Worm (Caenorhabditis elegans) whole organism, young adult: ENCODE data around the gene Y71H2B.8.
"Not testable (repeated sequence)": the region's sequence is repeated elsewhere in the genome, so short reads cannot be mapped to it uniquely, and the experiment has no call there.

ENCODE experiments used
- B0019.2 ChIP-seq: fragments of 200-800 bp; sonication (Bioruptor generic); conservative IDR thresholded peaks from 2 replicates; pipeline ENCODE4 v1.3.6; 2022; ENCODE audit warnings: missing genetic modification reagents, missing genetic modification characterization, missing compliant biosample characterization
- B0336.3 ChIP-seq: fragments of 200-800 bp; sonication (Bioruptor generic); IDR thresholded peaks from 2 replicates; pipeline ENCODE4 v1.3.6; 2022; ENCODE audit warnings: missing genetic modification characterization, missing compliant biosample characterization
- C06A6.2 ChIP-seq: fragments of 200-800 bp; sonication (Bioruptor generic); conservative IDR thresholded peaks from 2 replicates; pipeline ENCODE4 v1.3.6; 2022; ENCODE audit warnings: missing genetic modification characterization, missing compliant biosample characterization
- C17E4.6 ChIP-seq: fragments of 200-800 bp; sonication (Bioruptor generic); IDR thresholded peaks from 2 replicates; pipeline ENCODE4 v1.3.6; 2022; ENCODE audit warnings: missing genetic modification reagents, missing genetic modification characterization, missing compliant biosample characterization
- F37B4.10 ChIP-seq: fragments of 200-800 bp; sonication (Bioruptor generic); IDR thresholded peaks from 2 replicates; pipeline ENCODE4 v1.3.6; 2022; ENCODE audit warnings: missing genetic modification characterization, missing compliant biosample characterization
- F49E8.2 ChIP-seq: sonication (generic microtip); optimal IDR thresholded peaks from 3 replicates; lab custom pipeline; 2017; ENCODE audit warnings: missing genetic modification characterization, mild to moderate bottlenecking, missing compliant biosample characterization, antibody characterized with exemption, moderate library complexity; ENCODE audit not compliant: insufficient read depth
- F52B5.7 ChIP-seq: sonication (generic microtip); optimal IDR thresholded peaks from 2 replicates; lab custom pipeline; 2016; ENCODE audit warnings: mild to moderate bottlenecking, missing genetic modification characterization, missing compliant biosample characterization
- F57A8.1 ChIP-seq: fragments of 200-800 bp; sonication (Bioruptor generic); optimal IDR thresholded peaks from 2 replicates; lab custom pipeline; 2018; ENCODE audit warnings: mild to moderate bottlenecking, missing genetic modification characterization, moderate library complexity, missing compliant biosample characterization
- ama-1 ChIP-seq, 3 experiments: fragments of 150-350 bp in 1 of 3; sonication (generic microtip) in 2 of 3; optimal IDR thresholded peaks; 2 replicates each; lab custom pipeline; 2014 to 2018; ENCODE audit warnings: missing biosample characterization in 2 of 3, missing genetic modification characterization in 2 of 3, missing genetic modification reagents in 2 of 3
- atf-7 ChIP-seq: sonication (generic microtip); optimal IDR thresholded peaks from 2 replicates; lab custom pipeline; 2017; ENCODE audit warnings: mild to moderate bottlenecking, missing genetic modification characterization, missing compliant biosample characterization
- bed-1 ChIP-seq: fragments of 200-800 bp; sonication (Bioruptor generic); IDR thresholded peaks from 2 replicates; pipeline ENCODE4 v1.3.6; 2022; ENCODE audit warnings: missing genetic modification reagents, missing genetic modification characterization, missing compliant biosample characterization
- bed-2 ChIP-seq: fragments of 200-800 bp; sonication (Bioruptor generic); IDR thresholded peaks from 2 replicates; pipeline ENCODE4 v1.3.6; 2022; ENCODE audit warnings: missing genetic modification reagents, missing genetic modification characterization, missing compliant biosample characterization
- ceh-100 ChIP-seq: fragments of 200-800 bp; sonication (Bioruptor generic); IDR thresholded peaks from 2 replicates; pipeline ENCODE4 v1.3.6; 2022; ENCODE audit warnings: missing genetic modification reagents, missing genetic modification characterization, missing compliant biosample characterization
- ceh-27 ChIP-seq: fragments of 200-800 bp; sonication (Bioruptor generic); optimal IDR thresholded peaks from 2 replicates; lab custom pipeline; 2018; ENCODE audit warnings: mild to moderate bottlenecking, missing genetic modification characterization, moderate library complexity, missing compliant biosample characterization
- ceh-58 ChIP-seq: fragments of 200-800 bp; sonication (Bioruptor generic); IDR thresholded peaks from 2 replicates; pipeline ENCODE4 v1.3.6; 2022; ENCODE audit warnings: missing genetic modification characterization, missing compliant biosample characterization
- ceh-79 ChIP-seq: sonication (generic microtip); optimal IDR thresholded peaks from 2 replicates; lab custom pipeline; 2017; ENCODE audit warnings: mild to moderate bottlenecking, missing genetic modification characterization, missing compliant biosample characterization
- dox-1 ChIP-seq: fragments of 200-800 bp; sonication (Bioruptor generic); IDR thresholded peaks from 2 replicates; pipeline ENCODE4 v1.3.6; 2022; ENCODE audit warnings: missing genetic modification reagents, missing genetic modification characterization, missing compliant biosample characterization
- egl-18 ChIP-seq: fragments of 200-800 bp; sonication (Bioruptor generic); IDR thresholded peaks from 2 replicates; pipeline ENCODE4 v1.3.6; 2022; ENCODE audit warnings: missing genetic modification reagents, missing genetic modification characterization, missing compliant biosample characterization
- ets-4 ChIP-seq: fragments of 200-800 bp; sonication (Bioruptor generic); optimal IDR thresholded peaks from 2 replicates; lab custom pipeline; 2018; ENCODE audit warnings: mild to moderate bottlenecking, missing genetic modification characterization, missing compliant biosample characterization
- fkh-3 ChIP-seq: sonication (generic microtip); optimal IDR thresholded peaks from 2 replicates; lab custom pipeline; 2016; ENCODE audit warnings: mild to moderate bottlenecking, missing genetic modification characterization, missing compliant biosample characterization
- hrde-1 ChIP-seq: sonication (generic microtip); optimal IDR thresholded peaks from 2 replicates; lab custom pipeline; 2016; ENCODE audit warnings: missing genetic modification characterization, mild to moderate bottlenecking, missing compliant biosample characterization, moderate library complexity, missing genotype, missing genetic modification reagents, borderline replicate concordance
- let-526 ChIP-seq: fragments of 200-800 bp; sonication (Bioruptor generic); IDR thresholded peaks from 2 replicates; pipeline ENCODE4 v1.3.6; 2022; ENCODE audit warnings: missing genetic modification reagents, missing genetic modification characterization, missing compliant biosample characterization
- lin-26 ChIP-seq: fragments of 200-800 bp; sonication (Bioruptor generic); IDR thresholded peaks from 2 replicates; pipeline ENCODE4 v1.3.6; 2022; ENCODE audit warnings: missing genetic modification reagents, missing genetic modification characterization, missing compliant biosample characterization
- lir-1 ChIP-seq: fragments of 200-800 bp; sonication (Bioruptor generic); conservative IDR thresholded peaks from 2 replicates; pipeline ENCODE4 v1.3.6; 2022; ENCODE audit warnings: missing genetic modification reagents, missing genetic modification characterization, missing compliant biosample characterization
- madf-3 ChIP-seq: fragments of 200-800 bp; sonication (Bioruptor generic); IDR thresholded peaks from 2 replicates; pipeline ENCODE4 v1.3.6; 2022; ENCODE audit warnings: missing genetic modification reagents, missing genetic modification characterization, missing compliant biosample characterization
- nfya-2 ChIP-seq: fragments of 200-800 bp; sonication (Bioruptor generic); IDR thresholded peaks from 2 replicates; pipeline ENCODE4 v1.3.6; 2022; ENCODE audit warnings: missing genetic modification reagents, missing genetic modification characterization, missing compliant biosample characterization
- nfyb-1 ChIP-seq: fragments of 200-800 bp; sonication (Bioruptor generic); IDR thresholded peaks from 2 replicates; pipeline ENCODE4 v1.3.6; 2022; ENCODE audit warnings: missing genetic modification reagents, missing genetic modification characterization, missing compliant biosample characterization
- nhr-27 ChIP-seq: fragments of 200-800 bp; sonication (Bioruptor generic); optimal IDR thresholded peaks from 2 replicates; lab custom pipeline; 2018; ENCODE audit warnings: mild to moderate bottlenecking, missing genetic modification characterization, moderate library complexity, missing compliant biosample characterization
- snpc-1.3 ChIP-seq: sonication (generic microtip); optimal IDR thresholded peaks from 2 replicates; lab custom pipeline; 2017; ENCODE audit warnings: missing genetic modification characterization, mild to moderate bottlenecking, missing compliant biosample characterization, antibody characterized with exemption, moderate library complexity, missing genotype, missing genetic modification reagents; ENCODE audit not compliant: insufficient read depth
- unc-130 ChIP-seq: sonication (generic microtip); optimal IDR thresholded peaks from 2 replicates; lab custom pipeline; 2016; ENCODE audit warnings: missing genetic modification reagents, missing genetic modification characterization, missing compliant biosample characterization
- zfh-2 ChIP-seq: fragments of 200-800 bp; sonication (Bioruptor generic); conservative IDR thresholded peaks from 2 replicates; pipeline ENCODE4 v1.3.6; 2022; ENCODE audit warnings: missing genetic modification reagents, missing genetic modification characterization, missing compliant biosample characterization
- ztf-28 ChIP-seq: fragments of 200-800 bp; sonication (Bioruptor generic); IDR thresholded peaks from 2 replicates; pipeline ENCODE4 v1.3.6; 2022; ENCODE audit warnings: missing genetic modification reagents, missing genetic modification characterization, missing compliant biosample characterization
- ztf-3 ChIP-seq: fragments of 200-800 bp; sonication (Bioruptor generic); optimal IDR thresholded peaks from 2 replicates; lab custom pipeline; 2018; ENCODE audit warnings: mild to moderate bottlenecking, missing genetic modification characterization, missing compliant biosample characterization

The Y71H2B.8 gene

DNA sequence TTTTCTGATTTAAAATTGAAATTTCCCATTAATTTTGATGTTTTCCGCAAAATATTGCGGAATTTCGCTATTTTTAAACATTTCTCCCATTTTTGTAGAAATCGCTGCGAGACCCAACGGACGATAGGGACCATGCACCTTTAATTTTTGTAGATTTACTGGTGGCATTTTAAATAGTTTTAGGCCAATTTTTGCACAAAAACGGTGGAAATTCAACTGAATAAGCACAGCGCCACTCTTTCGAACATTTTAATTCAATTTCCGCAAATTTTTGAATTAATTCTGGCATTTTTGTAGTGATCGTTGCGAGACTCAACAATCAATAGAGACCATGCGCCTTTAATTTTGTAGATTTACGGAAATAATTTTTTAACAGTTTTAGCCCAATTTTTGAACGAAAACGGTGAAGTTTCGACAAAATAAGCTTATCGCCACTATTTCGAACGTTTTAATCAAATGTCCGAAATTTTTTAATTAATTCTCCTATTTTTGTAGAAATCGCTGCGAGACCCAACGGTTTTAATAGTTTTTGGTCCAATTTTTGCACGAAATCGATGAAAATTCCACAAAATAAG is 19.5 kb downstream of the Y71H2B.8 start (continued):
- TF ChIP-seq B0019.2 (GFP tag; lab: Robert Waterston, UW): no peak
- TF ChIP-seq B0336.3 (GFP tag; lab: Robert Waterston, UW): peak; percentile 65; the same call in 1 of the 2 replicates
- no peak for TF ChIP-seq F37B4.10 (GFP tag; lab: Robert Waterston, UW)
- peak; percentile 10 for TF ChIP-seq F49E8.2 (tag; lab: Kevin White, UChicago)

DNA sequence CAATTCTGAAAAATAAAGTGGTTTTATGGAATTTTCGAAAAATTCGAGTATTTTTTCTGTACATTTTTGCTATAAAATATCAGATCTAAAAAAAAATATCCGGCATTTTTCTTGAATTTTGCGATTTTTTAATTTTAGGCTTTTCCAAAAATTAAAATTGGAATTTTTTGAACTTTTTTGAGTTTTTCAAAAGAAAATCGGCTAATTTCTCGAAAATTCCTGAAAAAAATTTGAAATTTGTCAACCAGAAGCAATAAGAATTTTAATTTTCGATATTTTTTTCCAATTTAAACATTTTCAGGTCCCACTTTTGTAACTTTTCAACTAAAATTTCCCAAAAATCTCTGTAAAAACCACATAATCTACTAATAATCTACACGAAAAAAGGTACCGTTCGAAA is 24.6 kb downstream of the Y71H2B.8 start, which contains the start of gene Y71H2B.11:
Gene Y71H2B.11 (plus strand): TSS at position 301 of the 400 bp plus-strand sequence.
- TF ChIP-seq F57A8.1 (GFP tag; lab: Kevin White, UChicago): no peak
- no peak for TF ChIP-seq ztf-3 (GFP tag; lab: Kevin White, UChicago)
- no peak for TF ChIP-seq ceh-27 (GFP tag; lab: Kevin White, UChicago)
- no peak for TF ChIP-seq nfyb-1 (GFP tag; lab: Robert Waterston, UW)
- no peak for TF ChIP-seq egl-18 (GFP tag; lab: Robert Waterston, UW)
- no peak for TF ChIP-seq nfya-2 (GFP tag; lab: Robert Waterston, UW)
- TF ChIP-seq fkh-3: no peak
- no peak for TF ChIP-seq dox-1 (GFP tag; lab: Robert Waterston, UW)
- TF ChIP-seq ceh-58 (GFP tag; lab: Robert Waterston, UW): no peak
- no peak for TF ChIP-seq ets-4 (GFP tag; lab: Kevin White, UChicago)
- TF ChIP-seq C06A6.2 (GFP tag; lab: Robert Waterston, UW): no peak
- no peak for TF ChIP-seq ama-1 (optimal IDR thresholded peaks at IDR 0.05; lab: Kevin White, UChicago)
- no peak for TF ChIP-seq ama-1 (GFP tag; optimal IDR thresholded peaks at IDR 0.05; lab: Kevin White, UChicago)
- no peak for TF ChIP-seq lin-26
- no peak for TF ChIP-seq bed-2 (GFP tag; lab: Robert Waterston, UW)
- no peak for TF ChIP-seq C17E4.6
- TF ChIP-seq ztf-28: no peak
- TF ChIP-seq F52B5.7: no peak
- no peak for TF ChIP-seq hrde-1
- no peak for TF ChIP-seq snpc-1.3 (tag; lab: Kevin White, UChicago)

DNA sequence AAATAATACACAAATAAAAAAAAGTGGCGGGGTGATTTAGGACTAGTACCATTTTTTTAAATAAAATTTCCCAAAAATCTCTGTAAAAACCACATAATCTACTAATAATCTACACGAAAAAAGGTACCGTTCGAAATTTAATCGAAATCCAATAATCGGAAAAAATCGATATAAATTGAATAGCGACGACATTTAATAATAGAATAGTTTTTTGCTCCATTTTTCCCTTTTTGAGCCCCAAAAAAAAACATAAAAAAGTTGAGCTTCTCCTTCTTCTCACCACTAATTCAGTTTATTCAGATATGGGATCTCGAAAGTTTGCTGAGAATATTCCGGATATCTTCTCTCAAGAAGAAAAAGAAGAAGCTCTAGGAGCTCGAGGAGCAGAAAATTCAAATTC is 28.6 kb downstream of the Y71H2B.8 start, which contains the start of gene Y71H2B.5:
Gene Y71H2B.5 (plus strand): TSS at position 301 of the 400 bp plus-strand sequence.
- TF ChIP-seq unc-130; C06A6.2 (GFP tag; lab: Robert Waterston, UW); bed-1 (GFP tag; lab: Robert Waterston, UW): not testable (repeated sequence)

DNA sequence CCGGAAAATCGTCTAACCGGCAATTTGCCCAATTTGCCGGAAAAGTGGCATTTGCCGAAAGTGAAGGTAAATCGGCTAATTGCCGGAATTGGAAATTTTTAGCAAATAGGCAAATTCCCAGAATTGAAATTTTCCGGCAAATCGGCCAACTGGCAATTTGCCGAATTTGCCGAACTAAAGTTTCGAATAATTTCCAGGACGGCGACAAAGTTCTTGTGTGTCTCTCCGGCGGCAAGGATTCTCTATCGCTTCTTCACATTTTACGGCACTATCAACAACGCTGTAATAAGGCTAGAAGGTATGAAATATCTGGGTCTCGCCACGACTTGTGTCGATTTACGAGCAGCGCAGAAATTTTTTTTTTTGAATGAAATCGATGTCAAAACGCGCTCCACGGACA is 37.1 kb downstream of the Y71H2B.8 start:
- no peak for TF ChIP-seq dox-1 (GFP tag; lab: Robert Waterston, UW)
- no peak for TF ChIP-seq atf-7 (tag; lab: Kevin White, UChicago)
- no peak for TF ChIP-seq let-526 (GFP tag; lab: Robert Waterston, UW)
- TF ChIP-seq ceh-100 (GFP tag; lab: Robert Waterston, UW): no peak
- TF ChIP-seq madf-3: no peak
- TF ChIP-seq ceh-79 (tag; lab: Kevin White, UChicago): no peak
- TF ChIP-seq nhr-27 (tag; lab: Kevin White, UChicago): no peak
- no peak for TF ChIP-seq B0019.2 (GFP tag; lab: Robert Waterston, UW)
- TF ChIP-seq, all 124 proteins: peak for 0

DNA sequence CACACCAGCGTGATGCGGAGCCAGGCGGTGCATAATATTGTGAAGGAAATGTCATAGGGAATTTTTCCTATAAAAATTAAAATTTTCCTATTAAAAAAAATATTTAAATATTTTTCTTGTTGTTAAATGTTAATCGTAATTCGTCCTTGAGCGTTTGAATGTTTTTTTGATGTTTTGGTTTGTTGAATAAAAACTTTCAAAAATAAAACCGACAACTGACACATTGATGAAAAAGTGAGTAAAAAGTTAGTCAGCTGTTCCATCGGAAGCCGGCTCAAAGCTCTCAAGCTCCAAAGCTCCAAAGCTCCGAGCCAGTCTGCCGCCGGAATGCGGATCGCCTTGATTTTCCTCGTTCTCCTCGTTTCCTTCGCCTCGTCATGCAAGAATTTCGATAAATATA is 39.6 kb downstream of the Y71H2B.8 start, which contains the start of gene Y71H2B.4:
Gene Y71H2B.4 (plus strand): TSS at position 301 of the 400 bp plus-strand sequence.
- TF ChIP-seq lir-1 (GFP tag; lab: Robert Waterston, UW): no peak
- TF ChIP-seq zfh-2 (GFP tag; lab: Robert Waterston, UW): 0 out of 2 replicates have a peak, but pooled peaks have one; percentile 38
- TF ChIP-seq, all 124 proteins: peak for 1
